Worm (Caenorhabditis elegans) whole organism, L3 larva: ENCODE measurements around the gene ZK354.6.
A peak's percentile ranks its signal among the peaks of the same experiment; 100 is the strongest.

ENCODE experiments used
- R02D3.7 ChIP-seq: fragments of 150-350 bp; optimal IDR thresholded peaks from 2 replicates; lab custom pipeline; 2014; ENCODE audit warnings: missing biosample characterization, missing genetic modification characterization
- ZK546.5 ChIP-seq: sonication (generic microtip); optimal IDR thresholded peaks from 2 replicates; lab custom pipeline; 2017; ENCODE audit warnings: missing biosample characterization, missing genetic modification characterization
- aly-2 ChIP-seq: fragments of 150-350 bp; optimal IDR thresholded peaks from 2 replicates; lab custom pipeline; 2014; ENCODE audit warnings: missing biosample characterization, missing genetic modification characterization
- ceh-16 ChIP-seq: sonication (generic microtip); optimal IDR thresholded peaks from 2 replicates; lab custom pipeline; 2017; ENCODE audit warnings: missing biosample characterization, missing genetic modification characterization
- ceh-28 ChIP-seq: fragments of 150-350 bp; optimal IDR thresholded peaks from 2 replicates; lab custom pipeline; 2014; ENCODE audit warnings: missing biosample characterization, missing genetic modification reagents, missing genetic modification characterization
- ceh-82 ChIP-seq: fragments of 150-350 bp; optimal IDR thresholded peaks from 2 replicates; lab custom pipeline; 2014; ENCODE audit warnings: missing biosample characterization, missing genetic modification characterization
- ceh-9 ChIP-seq: sonication (generic microtip); optimal IDR thresholded peaks from 2 replicates; lab custom pipeline; 2018; ENCODE audit warnings: missing biosample characterization, missing genetic modification characterization
- daf-12 ChIP-seq: fragments of 150-350 bp; optimal IDR thresholded peaks from 2 replicates; lab custom pipeline; 2014; ENCODE audit warnings: missing biosample characterization, missing genetic modification reagents, missing genetic modification characterization
- egl-27 ChIP-seq: sonication (generic microtip); optimal IDR thresholded peaks from 4 replicates; lab custom pipeline; 2017; ENCODE audit warnings: missing biosample characterization, missing genetic modification reagents, missing genetic modification characterization
- egl-5 ChIP-seq: fragments of 150-350 bp; optimal IDR thresholded peaks from 2 replicates; lab custom pipeline; 2017; ENCODE audit warnings: missing biosample characterization, missing genetic modification reagents, missing genetic modification characterization, inconsistent platforms
- elt-1 ChIP-seq: fragments of 150-350 bp; optimal IDR thresholded peaks from 2 replicates; lab custom pipeline; 2014; ENCODE audit warnings: missing biosample characterization, missing genetic modification characterization
- elt-2 ChIP-seq: sonication (generic microtip); optimal IDR thresholded peaks from 2 replicates; lab custom pipeline; 2016; ENCODE audit warnings: missing genetic modification reagents, mild to moderate bottlenecking, missing genetic modification characterization, missing compliant biosample characterization
- elt-3 ChIP-seq, 3 experiments: fragments of 150-350 bp in 1 of 3; sonication (generic microtip) in 2 of 3; optimal IDR thresholded peaks; 2 replicates in 2 of 3; 4 replicates in 1 of 3; lab custom pipeline; 2014 to 2017; ENCODE audit warnings: missing biosample characterization in 3 of 3, missing genetic modification characterization in 3 of 3
- fkh-10 ChIP-seq: sonication (generic microtip); optimal IDR thresholded peaks from 2 replicates; lab custom pipeline; 2017; ENCODE audit warnings: missing biosample characterization, missing genetic modification reagents, missing genetic modification characterization
- fkh-2 ChIP-seq: fragments of 150-350 bp; optimal IDR thresholded peaks from 2 replicates; lab custom pipeline; 2014; ENCODE audit warnings: missing biosample characterization, missing genetic modification reagents, missing genetic modification characterization
- jun-1 ChIP-seq: fragments of 150-350 bp; optimal IDR thresholded peaks from 2 replicates; lab custom pipeline; 2014; ENCODE audit warnings: missing biosample characterization, missing genetic modification reagents, missing genetic modification characterization
- lin-15B ChIP-seq: fragments of 150-350 bp; optimal IDR thresholded peaks from 2 replicates; lab custom pipeline; 2014; ENCODE audit warnings: missing biosample characterization, missing genetic modification characterization
- lin-39 ChIP-seq: fragments of 150-350 bp; optimal IDR thresholded peaks from 2 replicates; lab custom pipeline; 2018; ENCODE audit warnings: missing biosample characterization, missing genetic modification reagents, missing genetic modification characterization
- lsy-12 ChIP-seq: sonication (generic microtip); optimal IDR thresholded peaks from 2 replicates; lab custom pipeline; 2016; ENCODE audit warnings: mild to moderate bottlenecking, missing genetic modification characterization, missing compliant biosample characterization
- mdl-1 ChIP-seq: fragments of 150-350 bp; optimal IDR thresholded peaks from 2 replicates; lab custom pipeline; 2014; ENCODE audit warnings: missing biosample characterization, missing genetic modification characterization
- mml-1 ChIP-seq: fragments of 150-350 bp; sonication (generic microtip); optimal IDR thresholded peaks from 3 replicates; lab custom pipeline; 2014; ENCODE audit warnings: missing biosample characterization, missing genetic modification characterization
- nfya-1 ChIP-seq: sonication (generic microtip); optimal IDR thresholded peaks from 2 replicates; lab custom pipeline; 2017; ENCODE audit warnings: missing genetic modification characterization, mild to moderate bottlenecking, missing compliant biosample characterization, antibody characterized with exemption, moderate library complexity; ENCODE audit not compliant: insufficient read depth
- nhr-11 ChIP-seq: fragments of 150-350 bp; optimal IDR thresholded peaks from 2 replicates; lab custom pipeline; 2014; ENCODE audit warnings: missing biosample characterization, missing genetic modification characterization
- nhr-12 ChIP-seq: fragments of 150-350 bp; optimal IDR thresholded peaks from 2 replicates; lab custom pipeline; 2014; ENCODE audit warnings: missing biosample characterization, missing genetic modification characterization
- nhr-23 ChIP-seq: fragments of 150-350 bp; optimal IDR thresholded peaks from 2 replicates; lab custom pipeline; 2014; ENCODE audit warnings: missing biosample characterization, missing genetic modification reagents, missing genetic modification characterization
- nhr-237 ChIP-seq: fragments of 150-350 bp; optimal IDR thresholded peaks from 2 replicates; lab custom pipeline; 2014; ENCODE audit warnings: missing biosample characterization, missing genetic modification characterization
- nhr-25 ChIP-seq: sonication (generic microtip); optimal IDR thresholded peaks from 2 replicates; lab custom pipeline; 2017; ENCODE audit warnings: missing biosample characterization, missing genetic modification characterization
- nhr-28 ChIP-seq: fragments of 150-350 bp; optimal IDR thresholded peaks from 2 replicates; lab custom pipeline; 2014; ENCODE audit warnings: missing biosample characterization, missing genetic modification characterization
- nhr-43 ChIP-seq: sonication (generic microtip); optimal IDR thresholded peaks from 2 replicates; lab custom pipeline; 2016; ENCODE audit warnings: mild to moderate bottlenecking, missing genetic modification characterization, missing compliant biosample characterization; ENCODE audit not compliant: poor library complexity, severe bottlenecking
- nhr-67 ChIP-seq: fragments of 150-350 bp; optimal IDR thresholded peaks from 2 replicates; lab custom pipeline; 2014; ENCODE audit warnings: missing biosample characterization, missing genetic modification characterization
- nhr-76 ChIP-seq: fragments of 150-350 bp; sonication (generic microtip); optimal IDR thresholded peaks from 5 replicates; lab custom pipeline; 2014; ENCODE audit warnings: missing biosample characterization, missing genetic modification characterization
- nhr-77 ChIP-seq: fragments of 150-350 bp; optimal IDR thresholded peaks from 2 replicates; lab custom pipeline; 2014; ENCODE audit warnings: missing biosample characterization, missing genetic modification characterization
- pha-4 ChIP-seq: fragments of 150-350 bp; optimal IDR thresholded peaks from 2 replicates; lab custom pipeline; 2014; ENCODE audit warnings: missing biosample characterization, missing genetic modification reagents, missing genetic modification characterization
- pqm-1 ChIP-seq: fragments of 150-350 bp; optimal IDR thresholded peaks from 2 replicates; lab custom pipeline; 2017; ENCODE audit warnings: missing biosample characterization, missing genetic modification characterization, inconsistent platforms
- sea-2 ChIP-seq: fragments of 150-350 bp; sonication (generic microtip); optimal IDR thresholded peaks from 4 replicates; lab custom pipeline; 2014; ENCODE audit warnings: missing biosample characterization, missing genetic modification reagents, missing genetic modification characterization
- snpc-4 ChIP-seq: fragments of 150-350 bp; optimal IDR thresholded peaks from 2 replicates; lab custom pipeline; 2014; ENCODE audit warnings: missing biosample characterization, missing genetic modification characterization
- tbx-2 ChIP-seq: sonication (generic microtip); optimal IDR thresholded peaks from 2 replicates; lab custom pipeline; 2016; ENCODE audit warnings: mild to moderate bottlenecking, missing genetic modification characterization, missing compliant biosample characterization
- unc-39 ChIP-seq: sonication (generic microtip); optimal IDR thresholded peaks from 4 replicates; lab custom pipeline; 2017; ENCODE audit warnings: missing biosample characterization, missing genetic modification characterization
- zag-1 ChIP-seq: fragments of 150-350 bp; optimal IDR thresholded peaks from 2 replicates; lab custom pipeline; 2014; ENCODE audit warnings: missing biosample characterization, missing genetic modification characterization
- ztf-11 ChIP-seq: fragments of 150-350 bp; optimal IDR thresholded peaks from 2 replicates; lab custom pipeline; 2014; ENCODE audit warnings: missing biosample characterization, missing genetic modification characterization
- ztf-4 ChIP-seq: fragments of 150-350 bp; optimal IDR thresholded peaks from 2 replicates; lab custom pipeline; 2014; ENCODE audit warnings: missing biosample characterization, missing genetic modification characterization

The ZK354.6 gene

ce11 chrIV:5297436-5298012 lies at the start of gene ZK354.6, which contains the start of gene msp-113:
TSS of gene ZK354.6 (minus strand) at chrIV:5297536.
TSS of gene msp-113 (plus strand) at chrIV:5297962.
- TF ChIP-seq daf-12 (tag; lab: Kevin White, UChicago) (no peak), fkh-10 (no peak), pha-4 (tag; lab: Kevin White, UChicago) (no peak), nfya-1 (no peak), nhr-25 (tag; lab: Kevin White, UChicago) (no peak), nhr-43 (no peak), pqm-1 (tag; lab: Kevin White, UChicago) (no peak), egl-27 (tag; lab: Kevin White, UChicago) (no peak), mdl-1 (tag; lab: Kevin White, UChicago) (no peak), ceh-16 (no peak), nhr-28 (tag; lab: Kevin White, UChicago) (no peak), nhr-23 (tag; lab: Kevin White, UChicago) (no peak)
- TF ChIP-seq, all 47 proteins: peak for 0

DNA sequence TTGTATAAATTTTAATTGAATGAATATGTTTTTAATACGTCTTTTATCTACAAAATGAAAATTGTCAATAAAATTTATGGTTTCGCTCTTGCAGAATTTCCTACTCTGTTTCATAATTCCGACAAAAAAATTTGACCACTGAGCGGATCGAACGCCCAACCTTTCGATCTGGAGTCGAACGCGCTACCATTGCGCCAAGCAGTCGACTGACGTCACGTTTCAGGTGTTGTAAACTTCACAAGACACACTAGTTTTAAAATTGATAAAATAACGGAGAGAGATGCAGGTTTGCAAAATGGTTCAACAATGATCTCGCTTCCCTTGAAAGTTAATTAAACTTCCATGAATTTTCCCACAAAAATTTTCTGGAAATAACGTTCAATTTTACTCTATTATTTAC lies 46.8 kb upstream of the ZK354.6 start:
- TF ChIP-seq elt-2 (tag; lab: Kevin White, UChicago) (peak; percentile 30), nhr-43 (peak; percentile 17), nfya-1 (peak; percentile 13), elt-1 (tag; lab: Kevin White, UChicago) (no peak), nhr-76 (no peak), lin-15B (tag; lab: Kevin White, UChicago) (no peak), mml-1 (no peak), pqm-1 (tag; lab: Kevin White, UChicago) (peak; percentile 22), ceh-28 (tag; lab: Kevin White, UChicago) (no peak)
- TF ChIP-seq, all 47 proteins: peak for 4

- TF ChIP-seq ceh-9 (tag; lab: Kevin White, UChicago) (no peak), pqm-1 (tag; lab: Kevin White, UChicago) (no peak), lin-39 (tag; lab: Kevin White, UChicago) (no peak), elt-3 (tag; optimal IDR thresholded peaks at IDR 0.05; lab: Kevin White, UChicago) (peak in 1 of 3 experiments; percentile 24)
These were observed 41.9 kb upstream of the ZK354.6 start, which contains the start of gene Y4C6B.2 for ce11 chrIV:5339255-5339654. TSS of gene Y4C6B.2 (plus strand) at chrIV:5339574.

ce11 chrIV:5337649-5338048 lies 40.3 kb upstream of the ZK354.6 start:
- TF ChIP-seq ZK546.5 (no peak), mml-1 (no peak), jun-1 (no peak), ceh-28 (tag; lab: Kevin White, UChicago) (no peak), ztf-11 (tag; lab: Kevin White, UChicago) (no peak), sea-2 (GFP tag; lab: Kevin White, UChicago) (no peak), nhr-28 (tag; lab: Kevin White, UChicago) (no peak), ztf-4 (no peak), nhr-25 (tag; lab: Kevin White, UChicago) (no peak), tbx-2 (tag; lab: Kevin White, UChicago) (no peak), nhr-23 (tag; lab: Kevin White, UChicago) (no peak), nhr-11 (tag; lab: Kevin White, UChicago) (no peak), ceh-9 (tag; lab: Kevin White, UChicago) (no peak), egl-5 (tag; lab: Kevin White, UChicago) (no peak), nhr-237 (no peak), snpc-4 (tag; lab: Kevin White, UChicago) (no peak), daf-12 (tag; lab: Kevin White, UChicago) (no peak)

ce11 chrIV:5334518-5334917 lies 37.2 kb upstream of the ZK354.6 start:
- TF ChIP-seq ceh-82 (no peak), elt-1 (tag; lab: Kevin White, UChicago) (no peak), nhr-43 (peak; percentile 57), zag-1 (no peak), lsy-12 (tag; lab: Kevin White, UChicago) (peak; percentile 42), sea-2 (GFP tag; lab: Kevin White, UChicago) (no peak), daf-12 (tag; lab: Kevin White, UChicago) (no peak), ztf-11 (tag; lab: Kevin White, UChicago) (no peak), ceh-9 (tag; lab: Kevin White, UChicago) (no peak), tbx-2 (tag; lab: Kevin White, UChicago) (no peak), ceh-28 (tag; lab: Kevin White, UChicago) (no peak), elt-3 (tag; optimal IDR thresholded peaks at IDR 0.05; lab: Kevin White, UChicago) (no peak), nhr-11 (tag; lab: Kevin White, UChicago) (no peak), fkh-2 (tag; lab: Kevin White, UChicago) (no peak), R02D3.7 (no peak), nhr-12 (tag; lab: Kevin White, UChicago) (no peak), ZK546.5 (no peak), nhr-25 (tag; lab: Kevin White, UChicago) (peak; percentile 34), nhr-77 (no peak), egl-27 (tag; lab: Kevin White, UChicago) (no peak), unc-39 (tag; lab: Kevin White, UChicago) (no peak), fkh-10 (no peak), nhr-76 (no peak), nfya-1 (peak; percentile 63), mml-1 (no peak), snpc-4 (tag; lab: Kevin White, UChicago) (peak; percentile 9), aly-2 (tag; lab: Kevin White, UChicago) (no peak), jun-1 (peak; percentile 23), nhr-67 (no peak)
